Worm (Caenorhabditis elegans) whole organism, L1 larva: ENCODE results near the gene srw-4.

Experiments used
- ceh-8 ChIP-seq: fragments of 200-800 bp; sonication (Bioruptor generic); optimal IDR thresholded peaks from 2 replicates; lab custom pipeline; 2018; ENCODE audit warnings: mild to moderate bottlenecking, missing genetic modification characterization, moderate library complexity, missing compliant biosample characterization
- dsc-1 ChIP-seq: sonication (generic microtip); optimal IDR thresholded peaks from 2 replicates; lab custom pipeline; 2016; ENCODE audit warnings: mild to moderate bottlenecking, missing genetic modification characterization, missing compliant biosample characterization
- mep-1 ChIP-seq: fragments of 150-350 bp; optimal IDR thresholded peaks from 2 replicates; lab custom pipeline; 2014; ENCODE audit warnings: missing biosample characterization, missing genetic modification characterization
- nhr-11 ChIP-seq: fragments of 150-350 bp; optimal IDR thresholded peaks from 2 replicates; lab custom pipeline; 2014; ENCODE audit warnings: missing biosample characterization, missing genetic modification characterization
- skn-1 ChIP-seq: fragments of 150-350 bp; optimal IDR thresholded peaks from 2 replicates; lab custom pipeline; 2014; ENCODE audit warnings: missing biosample characterization, missing genetic modification characterization
- snpc-4 ChIP-seq: fragments of 150-350 bp; optimal IDR thresholded peaks from 2 replicates; lab custom pipeline; 2014; ENCODE audit warnings: missing biosample characterization, missing genetic modification characterization
- unc-62 ChIP-seq: fragments of 150-350 bp; optimal IDR thresholded peaks from 2 replicates; lab custom pipeline; 2014; ENCODE audit warnings: missing biosample characterization, missing genetic modification reagents, missing genetic modification characterization
- ztf-4 ChIP-seq: fragments of 150-350 bp; optimal IDR thresholded peaks from 2 replicates; lab custom pipeline; 2014; ENCODE audit warnings: missing biosample characterization, missing genetic modification characterization

- TF ChIP-seq snpc-4 (tag; lab: Kevin White, UChicago): no peak
- no peak for TF ChIP-seq nhr-11
- no peak for TF ChIP-seq ztf-4 (tag; lab: Kevin White, UChicago)
- TF ChIP-seq mep-1 (tag; lab: Kevin White, UChicago): no peak
- no peak for TF ChIP-seq ceh-8
- TF ChIP-seq dsc-1: no peak
- TF ChIP-seq unc-62 (GFP tag; lab: Kevin White, UChicago): no peak
- no peak for TF ChIP-seq skn-1 (tag; lab: Kevin White, UChicago)
Measured at ce11 chrV:2849071-2849470, 39.5 kb downstream of the srw-4 start, which contains the start of gene ugt-53.
